Worm (Caenorhabditis elegans) whole organism, L1 larva: Measurements from ENCODE around the gene C09B7.2.

Experiments
- F16B12.6 ChIP-seq: fragments of 150-350 bp; optimal IDR thresholded peaks from 2 replicates; lab custom pipeline; 2014; ENCODE audit warnings: missing biosample characterization, missing genetic modification characterization
- alr-1 ChIP-seq: fragments of 200-800 bp; sonication (Bioruptor generic); optimal IDR thresholded peaks from 2 replicates; lab custom pipeline; 2018; ENCODE audit warnings: borderline replicate concordance, mild to moderate bottlenecking, missing genetic modification characterization, missing compliant biosample characterization
- ceh-63 ChIP-seq: fragments of 200-800 bp; sonication (Bioruptor generic); optimal IDR thresholded peaks from 2 replicates; lab custom pipeline; 2018; ENCODE audit warnings: mild to moderate bottlenecking, missing genetic modification characterization, missing compliant biosample characterization
- ceh-8 ChIP-seq: fragments of 200-800 bp; sonication (Bioruptor generic); optimal IDR thresholded peaks from 2 replicates; lab custom pipeline; 2018; ENCODE audit warnings: mild to moderate bottlenecking, missing genetic modification characterization, moderate library complexity, missing compliant biosample characterization
- ces-1 ChIP-seq: fragments of 150-350 bp; optimal IDR thresholded peaks from 2 replicates; lab custom pipeline; 2014; ENCODE audit warnings: missing biosample characterization, missing genetic modification reagents, missing genetic modification characterization
- dpl-1 ChIP-seq, 3 experiments: fragments of 150-350 bp in 2 of 3; sonication (generic microtip) in 1 of 3; optimal IDR thresholded peaks; 2 replicates each; lab custom pipeline; 2014 to 2017; ENCODE audit warnings: missing biosample characterization in 3 of 3, missing genetic modification characterization in 3 of 3, missing genetic modification reagents in 3 of 3
- dsc-1 ChIP-seq: sonication (generic microtip); optimal IDR thresholded peaks from 2 replicates; lab custom pipeline; 2016; ENCODE audit warnings: mild to moderate bottlenecking, missing genetic modification characterization, missing compliant biosample characterization
- efl-1 ChIP-seq, 4 experiments: fragments of 150-350 bp; optimal IDR thresholded peaks in 3 of 4; peaks in 1 of 4; 1 replicate in 1 of 4; 2 replicates in 3 of 4; lab custom pipeline; 2014; ENCODE audit warnings: missing biosample characterization in 2 of 4, missing genetic modification characterization in 2 of 4, missing genetic modification reagents in 2 of 4
- efl-3 ChIP-seq: fragments of 200-800 bp; sonication (Bioruptor generic); optimal IDR thresholded peaks from 2 replicates; lab custom pipeline; 2018; ENCODE audit warnings: mild to moderate bottlenecking, missing genetic modification characterization, missing compliant biosample characterization
- egl-13 ChIP-seq: sonication (generic microtip); optimal IDR thresholded peaks from 2 replicates; lab custom pipeline; 2016; ENCODE audit warnings: missing genotype, missing genetic modification reagents, missing genetic modification characterization, missing compliant biosample characterization
- egl-27 ChIP-seq, 2 experiments: fragments of 150-350 bp in 1 of 2; sonication (generic microtip); optimal IDR thresholded peaks; 3 replicates each; lab custom pipeline; 2017 to 2018; ENCODE audit warnings: missing biosample characterization in 2 of 2, missing genetic modification characterization in 2 of 2, missing genetic modification reagents in 2 of 2
- elt-2 ChIP-seq: sonication (generic microtip); optimal IDR thresholded peaks from 2 replicates; lab custom pipeline; 2016; ENCODE audit warnings: missing genetic modification characterization, mild to moderate bottlenecking, inconsistent platforms, missing compliant biosample characterization, missing genetic modification reagents
- elt-3 ChIP-seq, 6 experiments: fragments of 150-350 bp in 1 of 6; sonication (generic microtip); optimal IDR thresholded peaks; 2 replicates each; lab custom pipeline; 2017 to 2018; ENCODE audit warnings: missing biosample characterization in 6 of 6, missing genetic modification characterization in 6 of 6, inconsistent platforms in 1 of 6
- fkh-10 ChIP-seq: sonication (generic microtip); optimal IDR thresholded peaks from 2 replicates; lab custom pipeline; 2017; ENCODE audit warnings: missing biosample characterization, missing genetic modification reagents, missing genetic modification characterization
- fkh-8 ChIP-seq: sonication (generic microtip); optimal IDR thresholded peaks from 2 replicates; lab custom pipeline; 2016; ENCODE audit warnings: mild to moderate bottlenecking, missing genetic modification characterization, missing compliant biosample characterization
- fos-1 ChIP-seq: fragments of 150-350 bp; optimal IDR thresholded peaks from 2 replicates; lab custom pipeline; 2014; ENCODE audit warnings: missing biosample characterization, missing genetic modification characterization
- hpl-2 ChIP-seq: fragments of 150-350 bp; optimal IDR thresholded peaks from 2 replicates; lab custom pipeline; 2014; ENCODE audit warnings: missing biosample characterization, missing genetic modification reagents, missing genetic modification characterization
- irx-1 ChIP-seq: sonication (generic microtip); optimal IDR thresholded peaks from 2 replicates; lab custom pipeline; 2016; ENCODE audit warnings: missing genetic modification characterization, missing compliant biosample characterization
- isw-1 ChIP-seq: fragments of 200-800 bp; sonication (Bioruptor generic); IDR thresholded peaks from 2 replicates; pipeline ENCODE4 v1.3.6; 2022; ENCODE audit warnings: missing genetic modification characterization, missing compliant biosample characterization
- lin-13 ChIP-seq: fragments of 150-350 bp; optimal IDR thresholded peaks from 2 replicates; lab custom pipeline; 2014; ENCODE audit warnings: missing biosample characterization, missing genetic modification reagents, missing genetic modification characterization
- lin-14 ChIP-seq: fragments of 200-800 bp; sonication (Bioruptor generic); optimal IDR thresholded peaks from 2 replicates; lab custom pipeline; 2018; ENCODE audit warnings: mild to moderate bottlenecking, missing genetic modification characterization, moderate library complexity, missing compliant biosample characterization
- lin-35 ChIP-seq, 2 experiments: fragments of 150-350 bp; optimal IDR thresholded peaks; 2 replicates each; lab custom pipeline; 2014; ENCODE audit warnings: missing biosample characterization in 2 of 2, missing genetic modification characterization in 2 of 2, missing genetic modification reagents in 2 of 2
- lin-39 ChIP-seq: fragments of 150-350 bp; optimal IDR thresholded peaks from 2 replicates; lab custom pipeline; 2014; ENCODE audit warnings: missing biosample characterization, missing genetic modification reagents, missing genetic modification characterization
- mab-9 ChIP-seq: fragments of 200-800 bp; sonication (Bioruptor generic); IDR thresholded peaks from 2 replicates; pipeline ENCODE4 v1.3.6; 2022; ENCODE audit warnings: missing genetic modification reagents, missing genetic modification characterization, missing compliant biosample characterization
- mdl-1 ChIP-seq, 2 experiments: fragments of 150-350 bp; optimal IDR thresholded peaks; 2 replicates each; lab custom pipeline; 2014 to 2017; ENCODE audit warnings: missing biosample characterization in 2 of 2, missing genetic modification characterization in 2 of 2, inconsistent platforms in 1 of 2
- mep-1 ChIP-seq: fragments of 150-350 bp; optimal IDR thresholded peaks from 2 replicates; lab custom pipeline; 2014; ENCODE audit warnings: missing biosample characterization, missing genetic modification characterization
- nhr-20 ChIP-seq: sonication (generic microtip); optimal IDR thresholded peaks from 2 replicates; lab custom pipeline; 2016; ENCODE audit warnings: mild to moderate bottlenecking, missing genetic modification characterization, missing compliant biosample characterization
- nhr-71 ChIP-seq: sonication (generic microtip); optimal IDR thresholded peaks from 2 replicates; lab custom pipeline; 2016; ENCODE audit warnings: mild to moderate bottlenecking, missing genetic modification characterization, moderate library complexity, missing compliant biosample characterization
- nhr-76 ChIP-seq: sonication (generic microtip); optimal IDR thresholded peaks from 2 replicates; lab custom pipeline; 2017; ENCODE audit warnings: missing biosample characterization, missing genetic modification characterization
- pag-3 ChIP-seq: sonication (generic microtip); optimal IDR thresholded peaks from 2 replicates; lab custom pipeline; 2017; ENCODE audit warnings: missing genetic modification characterization, mild to moderate bottlenecking, missing compliant biosample characterization, antibody characterized with exemption, borderline replicate concordance; ENCODE audit not compliant: insufficient read depth
- pax-3 ChIP-seq: fragments of 200-800 bp; sonication (Bioruptor generic); optimal IDR thresholded peaks from 2 replicates; lab custom pipeline; 2018; ENCODE audit warnings: mild to moderate bottlenecking, missing genetic modification characterization, moderate library complexity, missing compliant biosample characterization
- pqm-1 ChIP-seq: sonication (generic microtip); optimal IDR thresholded peaks from 3 replicates; lab custom pipeline; 2017; ENCODE audit warnings: missing biosample characterization, missing genetic modification characterization
- rnt-1 ChIP-seq: sonication (generic microtip); optimal IDR thresholded peaks from 2 replicates; lab custom pipeline; 2016; ENCODE audit warnings: mild to moderate bottlenecking, missing genetic modification characterization, moderate library complexity, missing compliant biosample characterization
- skn-1 ChIP-seq: fragments of 150-350 bp; optimal IDR thresholded peaks from 2 replicates; lab custom pipeline; 2014; ENCODE audit warnings: missing biosample characterization, missing genetic modification characterization
- snpc-4 ChIP-seq: fragments of 150-350 bp; optimal IDR thresholded peaks from 2 replicates; lab custom pipeline; 2014; ENCODE audit warnings: missing biosample characterization, missing genetic modification characterization
- snu-23 ChIP-seq: sonication (generic microtip); optimal IDR thresholded peaks from 2 replicates; lab custom pipeline; 2016; ENCODE audit warnings: missing genetic modification characterization, missing compliant biosample characterization
- sptf-1 ChIP-seq: fragments of 150-350 bp; optimal IDR thresholded peaks from 2 replicates; lab custom pipeline; 2014; ENCODE audit warnings: missing biosample characterization, missing genetic modification characterization
- swsn-7 ChIP-seq: sonication (generic microtip); optimal IDR thresholded peaks from 2 replicates; lab custom pipeline; 2016; ENCODE audit warnings: missing genetic modification characterization, missing compliant biosample characterization
- tbx-2 ChIP-seq: sonication (generic microtip); optimal IDR thresholded peaks from 2 replicates; lab custom pipeline; 2016; ENCODE audit warnings: missing genetic modification characterization, missing compliant biosample characterization
- tlp-1 ChIP-seq: fragments of 150-350 bp; optimal IDR thresholded peaks from 2 replicates; lab custom pipeline; 2014; ENCODE audit warnings: missing biosample characterization, missing genetic modification characterization
- unc-62 ChIP-seq: fragments of 150-350 bp; optimal IDR thresholded peaks from 2 replicates; lab custom pipeline; 2014; ENCODE audit warnings: missing biosample characterization, missing genetic modification reagents, missing genetic modification characterization
- unc-86 ChIP-seq: sonication (generic microtip); optimal IDR thresholded peaks from 2 replicates; lab custom pipeline; 2016; ENCODE audit warnings: missing genetic modification characterization, missing compliant biosample characterization
- zip-4 ChIP-seq: fragments of 200-800 bp; sonication (Bioruptor generic); optimal IDR thresholded peaks from 2 replicates; lab custom pipeline; 2018; ENCODE audit warnings: mild to moderate bottlenecking, missing genetic modification characterization, moderate library complexity, missing compliant biosample characterization

Gene C09B7.2

DNA sequence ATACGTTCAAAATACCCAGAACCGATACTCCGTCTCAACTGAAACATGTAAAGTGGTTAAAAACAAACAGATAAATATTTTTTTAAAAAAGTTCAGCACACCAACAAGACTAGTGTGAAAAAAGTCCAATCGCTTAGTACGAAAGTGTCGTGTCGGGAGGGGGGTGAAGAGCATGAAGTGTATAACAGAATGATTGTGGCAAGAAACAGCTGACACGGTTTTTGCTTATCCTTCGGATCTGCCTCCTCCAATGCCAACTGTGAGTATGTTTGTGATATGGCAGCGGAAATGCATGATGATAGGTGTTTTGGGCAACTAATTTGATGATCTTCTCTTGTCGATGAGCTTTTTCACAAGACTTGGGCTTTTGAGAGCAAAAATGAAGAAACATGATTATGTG lies 47.6 kb upstream of the C09B7.2 start (continued):
- TF ChIP-seq mdl-1 (tag; optimal IDR thresholded peaks at IDR 0.05; lab: Kevin White, UChicago): no peak
- peak; percentile 59 for TF ChIP-seq lin-14 (GFP tag; lab: Kevin White, UChicago)
- no peak for TF ChIP-seq ceh-8 (GFP tag; lab: Kevin White, UChicago)
- no peak for TF ChIP-seq snpc-4 (tag; lab: Kevin White, UChicago)
- TF ChIP-seq egl-13: no peak

DNA sequence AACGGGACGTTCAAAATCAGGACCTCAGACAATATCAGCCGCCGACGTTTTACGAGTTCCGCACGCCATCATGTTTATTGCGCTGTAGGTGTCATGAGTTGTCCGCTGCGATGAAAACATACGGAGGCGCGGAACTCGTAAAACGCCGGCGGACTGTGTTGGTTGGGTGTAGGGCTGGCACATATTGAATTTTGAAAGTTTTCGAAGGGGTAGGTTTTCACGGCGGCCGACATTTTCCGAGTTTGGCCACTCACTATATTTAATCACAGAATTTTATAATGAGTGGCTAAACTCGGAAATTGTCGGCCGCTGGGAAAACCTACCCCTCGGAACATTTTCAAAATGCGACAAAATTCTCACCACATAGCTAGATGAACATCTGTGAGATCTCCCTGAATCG lies 41.8 kb upstream of the C09B7.2 start:
- TF ChIP-seq unc-62 (GFP tag; lab: Kevin White, UChicago) (no peak), nhr-76 (no peak), lin-13 (GFP tag; lab: Kevin White, UChicago) (no peak), tbx-2 (tag; lab: Kevin White, UChicago) (no peak), lin-39 (tag; lab: Kevin White, UChicago) (no peak)

DNA sequence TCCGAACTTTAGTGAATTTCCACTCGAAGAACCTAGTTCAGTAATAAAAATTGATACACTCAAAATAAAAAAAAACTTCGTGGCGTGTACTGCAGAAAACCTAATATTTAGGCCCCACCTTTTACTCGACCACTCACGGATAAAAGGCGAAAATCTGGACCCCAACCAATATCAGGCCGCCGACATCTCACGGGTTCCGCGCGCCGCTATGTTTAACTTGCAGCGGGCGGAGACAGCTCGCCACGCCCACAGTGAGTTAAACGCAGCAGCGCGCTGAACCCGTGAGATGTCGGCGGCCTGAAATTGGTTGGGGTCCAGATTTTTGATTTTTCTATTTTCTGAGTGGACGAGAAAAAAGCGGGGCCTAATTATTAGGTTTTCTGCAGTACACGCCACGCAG lies 35.1 kb upstream of the C09B7.2 start:
- TF ChIP-seq pax-3 (tag; lab: Kevin White, UChicago): no peak
- TF ChIP-seq swsn-7: no peak
- no peak for TF ChIP-seq rnt-1 (tag; lab: Kevin White, UChicago)
- no peak for TF ChIP-seq isw-1 (GFP tag; lab: Robert Waterston, UW)
- TF ChIP-seq hpl-2 (GFP tag; lab: Kevin White, UChicago): no peak
- no peak for TF ChIP-seq snpc-4 (tag; lab: Kevin White, UChicago)
- TF ChIP-seq sptf-1 (tag; lab: Kevin White, UChicago): no peak
- TF ChIP-seq irx-1 (tag; lab: Kevin White, UChicago): no peak
- TF ChIP-seq unc-62 (GFP tag; lab: Kevin White, UChicago): no peak
- TF ChIP-seq pag-3 (tag; lab: Kevin White, UChicago): no peak
- no peak for TF ChIP-seq nhr-20
- no peak for TF ChIP-seq mab-9 (GFP tag; lab: Robert Waterston, UW)
- no peak for TF ChIP-seq mdl-1 (tag; optimal IDR thresholded peaks at IDR 0.05; lab: Kevin White, UChicago)
- no peak for TF ChIP-seq tlp-1 (tag; lab: Kevin White, UChicago)
- TF ChIP-seq, all 84 proteins: peak for 0

DNA sequence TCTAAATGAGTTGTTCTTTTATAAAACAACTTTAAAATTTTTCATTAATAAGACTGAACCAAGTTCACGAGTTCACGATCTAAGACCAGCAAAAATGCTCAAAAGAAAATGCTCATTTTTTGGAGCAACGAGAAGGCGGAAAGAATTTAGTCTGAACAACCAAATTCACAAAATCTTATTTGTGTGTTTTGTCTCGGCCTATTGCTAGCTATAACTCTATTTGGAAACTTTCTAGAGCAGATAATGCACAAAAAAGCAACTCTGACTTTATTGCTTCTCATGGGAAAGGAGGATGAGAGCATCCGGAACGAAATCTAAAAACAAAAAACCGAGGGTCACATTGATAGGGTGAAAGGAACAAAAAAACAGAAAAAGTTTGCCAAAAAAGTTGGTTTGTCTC lies 27.4 kb upstream of the C09B7.2 start:
- peak; percentile 25 for TF ChIP-seq ces-1 (GFP tag; lab: Kevin White, UChicago)
- TF ChIP-seq fkh-10 (GFP tag; lab: Kevin White, UChicago): peak; percentile 66
- TF ChIP-seq lin-39 (tag; lab: Kevin White, UChicago): no peak

DNA sequence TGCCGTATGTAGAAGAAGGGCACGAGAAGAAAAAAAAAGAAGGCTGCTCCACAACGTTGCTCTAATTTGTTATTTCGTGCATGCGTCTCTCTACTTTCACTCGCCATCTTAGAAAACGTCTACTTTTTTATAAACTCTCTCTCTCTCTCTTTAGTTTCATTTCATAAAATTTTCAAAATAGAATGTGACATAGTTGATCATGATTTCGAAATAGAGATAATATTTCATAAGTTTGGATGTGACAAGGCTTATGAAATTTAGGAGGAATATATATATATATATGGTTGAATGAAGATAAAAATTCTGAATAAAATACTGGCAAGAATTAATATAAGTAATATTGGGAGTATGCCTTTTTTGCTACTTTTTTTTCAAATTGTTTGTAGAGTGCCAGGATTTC lies 26.8 kb upstream of the C09B7.2 start:
- TF ChIP-seq alr-1 (tag; lab: Kevin White, UChicago): no peak
- TF ChIP-seq zip-4 (GFP tag; lab: Kevin White, UChicago): no peak
- no peak for TF ChIP-seq nhr-20
- no peak for TF ChIP-seq unc-86 (tag; lab: Kevin White, UChicago)
- TF ChIP-seq nhr-76: no peak
- TF ChIP-seq fkh-8 (tag; lab: Kevin White, UChicago): peak; percentile 11
- no peak for TF ChIP-seq hpl-2 (GFP tag; lab: Kevin White, UChicago)
- TF ChIP-seq F16B12.6: no peak
- TF ChIP-seq pqm-1 (tag; lab: Kevin White, UChicago): no peak
- TF ChIP-seq lin-14 (GFP tag; lab: Kevin White, UChicago): peak; percentile 31
- TF ChIP-seq lin-35 (GFP tag; optimal IDR thresholded peaks at IDR 0.05; lab: Kevin White, UChicago): no peak
- TF ChIP-seq ceh-63 (GFP tag; lab: Kevin White, UChicago): no peak
- no peak for TF ChIP-seq efl-1 (optimal IDR thresholded peaks at IDR 0.05; lab: Kevin White, UChicago)
- TF ChIP-seq efl-1 (GFP tag; optimal IDR thresholded peaks at IDR 0.05 in 1 of 2; lab: Kevin White, UChicago): no peak
- TF ChIP-seq nhr-71 (tag; lab: Kevin White, UChicago): peak; percentile 0
- TF ChIP-seq mep-1: no peak
- no peak for TF ChIP-seq snu-23 (GFP tag; lab: Kevin White, UChicago)
- TF ChIP-seq dpl-1 (GFP tag; optimal IDR thresholded peaks at IDR 0.05; lab: Kevin White, UChicago): no peak
- no peak for TF ChIP-seq tbx-2 (tag; lab: Kevin White, UChicago)
- TF ChIP-seq skn-1 (tag; lab: Kevin White, UChicago): peak; percentile 86
- TF ChIP-seq elt-3 (tag; optimal IDR thresholded peaks at IDR 0.05; lab: Kevin White, UChicago): no peak
- TF ChIP-seq ceh-8 (GFP tag; lab: Kevin White, UChicago): no peak
- TF ChIP-seq fos-1: no peak
- no peak for TF ChIP-seq egl-27 (tag; optimal IDR thresholded peaks at IDR 0.05; lab: Kevin White, UChicago)
- no peak for TF ChIP-seq tlp-1 (tag; lab: Kevin White, UChicago)
- no peak for TF ChIP-seq elt-2 (tag; lab: Kevin White, UChicago)
- no peak for TF ChIP-seq efl-3 (GFP tag; lab: Kevin White, UChicago)
- TF ChIP-seq dsc-1 (tag; lab: Kevin White, UChicago): no peak
- no peak for TF ChIP-seq rnt-1 (tag; lab: Kevin White, UChicago)
